Worm (Caenorhabditis elegans) whole organism, L4 larva: ENCODE results near the gene W07G4.5.

ENCODE experiments used
- Y105C5A.15 ChIP-seq: fragments of 200-800 bp; sonication (Bioruptor generic); IDR thresholded peaks from 2 replicates; pipeline ENCODE4 v1.3.6; 2022; ENCODE audit warnings: missing genetic modification characterization, missing compliant biosample characterization
- daf-12 ChIP-seq: fragments of 150-350 bp; optimal IDR thresholded peaks from 2 replicates; lab custom pipeline; 2014; ENCODE audit warnings: missing biosample characterization, missing genetic modification reagents, missing genetic modification characterization
- lir-3 ChIP-seq: sonication (generic microtip); optimal IDR thresholded peaks from 2 replicates; lab custom pipeline; 2016; ENCODE audit warnings: mild to moderate bottlenecking, missing genetic modification characterization, missing compliant biosample characterization
- madf-5 ChIP-seq, 2 experiments: fragments of 200-800 bp; sonication (Bioruptor generic); IDR thresholded peaks; 2 replicates each; pipeline ENCODE4 v1.3.6; 2022; ENCODE audit warnings: missing compliant biosample characterization in 2 of 2, missing genetic modification characterization in 2 of 2
- nhr-25 ChIP-seq: sonication (generic microtip); optimal IDR thresholded peaks from 2 replicates; lab custom pipeline; 2017; ENCODE audit warnings: missing genetic modification characterization, mild to moderate bottlenecking, missing compliant biosample characterization, antibody characterized with exemption, moderate library complexity, borderline replicate concordance; ENCODE audit not compliant: insufficient read depth
- pqm-1 ChIP-seq: sonication (generic microtip); optimal IDR thresholded peaks from 2 replicates; lab custom pipeline; 2017; ENCODE audit warnings: missing biosample characterization, missing genetic modification characterization

ce11 chrV:13025283-13025682, 22.5 kb upstream of the W07G4.5 start:
- TF ChIP-seq lir-3 (tag; lab: Kevin White, UChicago) (no peak), Y105C5A.15 (GFP tag; lab: Robert Waterston, UW) (no peak), daf-12 (tag; lab: Kevin White, UChicago) (no peak), pqm-1 (tag; lab: Kevin White, UChicago) (no peak), nhr-25 (no peak), madf-5 (GFP tag; IDR thresholded peaks at IDR 0.05; lab: Robert Waterston, UW) (no peak)
